Fruit fly (Drosophila melanogaster): ENCODE results near the gene ppk19.
A peak's percentile ranks its signal among the peaks of the same experiment; 100 is the strongest.

ppk19 gene

DNA sequence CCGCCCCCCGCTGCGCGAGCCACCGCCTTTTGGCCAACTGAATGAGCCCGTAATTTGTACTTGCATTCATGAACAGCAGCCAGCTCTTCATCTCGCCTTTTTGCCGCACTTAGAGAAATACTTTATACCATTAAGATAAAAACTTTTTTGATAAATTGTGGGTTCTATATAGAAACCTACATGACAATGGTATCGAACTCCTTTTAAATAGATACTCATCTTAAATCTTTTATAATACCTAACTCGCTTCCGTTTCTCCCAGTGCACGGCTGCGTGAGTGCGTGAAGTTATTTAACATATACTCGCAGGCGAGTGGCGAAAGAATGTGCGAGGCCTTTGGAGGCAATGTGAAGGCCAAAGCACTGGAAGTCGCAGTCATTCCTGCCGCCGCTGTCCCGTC lies 46.4 kb upstream of the ppk19 start (continued):
- TF ChIP-seq CG6791 (GFP tag; IDR thresholded peaks at IDR 0.05; ENCODE audit: partially characterized antibody) (no peak), CG7271 (tag; optimal IDR thresholded peaks at IDR 0.05) (no peak), CG15269 (tag; optimal IDR thresholded peaks at IDR 0.05) (peak; percentile 41), CG2875 (GFP tag; optimal IDR thresholded peaks at IDR 0.05) (no peak), CoRest (tag; optimal IDR thresholded peaks at IDR 0.05) (peak; percentile 25), CG15601 (tag; optimal IDR thresholded peaks at IDR 0.05) (no peak), CG1529 (GFP tag; optimal IDR thresholded peaks at IDR 0.05) (no peak), CG4328 (GFP tag; optimal IDR thresholded peaks at IDR 0.05) (no peak), ham (GFP tag; IDR thresholded peaks at IDR 0.05) (0 out of 2 replicates have a peak, but pooled peaks have one; percentile 32), CG10274 (GFP tag; optimal IDR thresholded peaks at IDR 0.05) (no peak), CG7963 (GFP tag; IDR thresholded peaks at IDR 0.05; ENCODE audit: partially characterized antibody) (no peak), CG7357 (GFP tag; IDR thresholded peaks at IDR 0.05) (no peak), ranshi (GFP tag; IDR thresholded peaks at IDR 0.05) (no peak; the same call in 1 of the 2 replicates), CG2129 (GFP tag; IDR thresholded peaks at IDR 0.05; ENCODE audit: partially characterized antibody) (no peak), Fer1 (GFP tag; optimal IDR thresholded peaks at IDR 0.05) (peak; percentile 62), al (GFP tag; IDR thresholded peaks at IDR 0.05) (no peak), sens (GFP tag) (peak; percentile 83), CG1792 (GFP tag; optimal IDR thresholded peaks at IDR 0.05) (no peak), fd102C (GFP tag; optimal IDR thresholded peaks at IDR 0.05) (no peak), CG10543 (GFP tag; optimal IDR thresholded peaks at IDR 0.05) (no peak), crc (GFP tag; optimal IDR thresholded peaks at IDR 0.05) (no peak), CG3847 (GFP tag; IDR thresholded peaks at IDR 0.05) (0 out of 2 replicates have a peak, but pooled peaks have one; percentile 10), CG6689 (GFP tag; IDR thresholded peaks at IDR 0.05) (peak; percentile 47; the same call in 1 of the 2 replicates), usp (GFP tag; optimal IDR thresholded peaks at IDR 0.05) (no peak), Ets97D (GFP tag; optimal IDR thresholded peaks at IDR 0.05) (no peak), CG4282 (GFP tag; optimal IDR thresholded peaks at IDR 0.05) (no peak), CG5180 (GFP tag; optimal IDR thresholded peaks at IDR 0.05) (no peak), CG7556 (GFP tag; optimal IDR thresholded peaks at IDR 0.05) (peak; percentile 43), CG10321 (GFP tag; IDR thresholded peaks at IDR 0.05) (no peak), en (GFP tag; optimal IDR thresholded peaks at IDR 0.05) (no peak), CG12769 (tag; optimal IDR thresholded peaks at IDR 0.05) (no peak), Jarid2 (GFP tag; optimal IDR thresholded peaks at IDR 0.05) (no peak), Optix (GFP tag; IDR thresholded peaks at IDR 0.05) (no peak), Opbp (GFP tag; IDR thresholded peaks at IDR 0.05; ENCODE audit: partially characterized antibody) (no peak), bcd (GFP tag; optimal IDR thresholded peaks at IDR 0.05) (no peak), CG13624 (GFP tag; optimal IDR thresholded peaks at IDR 0.05) (peak; percentile 18), prd (optimal IDR thresholded peaks at IDR 0.05) (no peak), prd (GFP tag; IDR thresholded peaks at IDR 0.05) (peak; percentile 69), Dbx (GFP tag; IDR thresholded peaks at IDR 0.05) (0 out of 3 replicates have a peak, but pooled peaks have one; percentile 65), CG17829 (tag; optimal IDR thresholded peaks at IDR 0.05) (no peak), Sox100B (GFP tag; optimal IDR thresholded peaks at IDR 0.05) (no peak), NC2α (GFP tag; optimal IDR thresholded peaks at IDR 0.05) (no peak), ap (GFP tag; IDR thresholded peaks at IDR 0.05) (no peak), Fer3 (tag; optimal IDR thresholded peaks at IDR 0.05) (peak; percentile 44), ems (GFP tag; optimal IDR thresholded peaks at IDR 0.05) (no peak), Sin3A (optimal IDR thresholded peaks at IDR 0.05) (no peak), CG18619 (GFP tag; optimal IDR thresholded peaks at IDR 0.05) (peak; percentile 7), odd (GFP tag; optimal IDR thresholded peaks at IDR 0.05) (no peak), CG30403 (GFP tag; optimal IDR thresholded peaks at IDR 0.05) (peak; percentile 47), CG9797 (GFP tag; optimal IDR thresholded peaks at IDR 0.05) (no peak), CG18476 (GFP tag; optimal IDR thresholded peaks at IDR 0.05) (no peak), crol (GFP tag; IDR thresholded peaks at IDR 0.05) (no peak)

Data from whole organism, embryonic.